Worm (Caenorhabditis elegans) whole organism, mixed stage, embryonic: ENCODE measurements around the gene C14C10.1.

Source experiments
- M03D4.4 ChIP-seq: sonication (generic microtip); optimal IDR thresholded peaks from 2 replicates; lab custom pipeline; 2017; ENCODE audit warnings: mild to moderate bottlenecking, missing genetic modification characterization, missing compliant biosample characterization
- ceh-83 ChIP-seq: fragments of 200-800 bp; sonication (Bioruptor generic); optimal IDR thresholded peaks from 2 replicates; lab custom pipeline; 2018; ENCODE audit warnings: mild to moderate bottlenecking, missing genetic modification characterization, missing compliant biosample characterization
- lin-13 ChIP-seq: fragments of 150-350 bp; optimal IDR thresholded peaks from 2 replicates; lab custom pipeline; 2014; ENCODE audit warnings: missing biosample characterization, missing genetic modification characterization
- lsy-2 ChIP-seq: fragments of 150-350 bp; optimal IDR thresholded peaks from 2 replicates; lab custom pipeline; 2014; ENCODE audit warnings: missing biosample characterization, missing genetic modification characterization
- nhr-12 ChIP-seq: fragments of 150-350 bp; optimal IDR thresholded peaks from 2 replicates; lab custom pipeline; 2014; ENCODE audit warnings: missing biosample characterization, missing genetic modification characterization
- nhr-237 ChIP-seq: fragments of 150-350 bp; optimal IDR thresholded peaks from 2 replicates; lab custom pipeline; 2014; ENCODE audit warnings: missing biosample characterization, missing genetic modification characterization
- nhr-28 ChIP-seq: fragments of 150-350 bp; optimal IDR thresholded peaks from 2 replicates; lab custom pipeline; 2014; ENCODE audit warnings: missing biosample characterization, missing genetic modification characterization
- pha-4 ChIP-seq: fragments of 150-350 bp; optimal IDR thresholded peaks from 2 replicates; lab custom pipeline; 2018; ENCODE audit warnings: missing biosample characterization, missing genetic modification reagents, missing genetic modification characterization
- snpc-4 ChIP-seq: fragments of 150-350 bp; optimal IDR thresholded peaks from 2 replicates; lab custom pipeline; 2014; ENCODE audit warnings: missing biosample characterization, missing genetic modification characterization
- tbx-8 ChIP-seq: fragments of 200-800 bp; sonication (Bioruptor generic); optimal IDR thresholded peaks from 2 replicates; lab custom pipeline; 2018; ENCODE audit warnings: mild to moderate bottlenecking, missing genetic modification characterization, moderate library complexity, missing compliant biosample characterization
- unc-62 ChIP-seq: fragments of 150-350 bp; optimal IDR thresholded peaks from 2 replicates; lab custom pipeline; 2014; ENCODE audit warnings: missing biosample characterization, missing genetic modification reagents, missing genetic modification characterization

ce11 chrV:12612118-12612517, 24.0 kb downstream of the C14C10.1 start, which contains the start of gene cyc-2.2:
- TF ChIP-seq lsy-2 (tag; lab: Kevin White, UChicago) = no peak
- TF ChIP-seq nhr-28 (tag; lab: Kevin White, UChicago) = no peak
- no peak for TF ChIP-seq tbx-8
- no peak for TF ChIP-seq ceh-83 (GFP tag; lab: Kevin White, UChicago)
- no peak for TF ChIP-seq lin-13 (tag; lab: Kevin White, UChicago)
- TF ChIP-seq nhr-237 (tag; lab: Kevin White, UChicago) = no peak
- TF ChIP-seq unc-62 (GFP tag; lab: Kevin White, UChicago) = no peak
- no peak for TF ChIP-seq M03D4.4 (tag; lab: Kevin White, UChicago)
- no peak for TF ChIP-seq pha-4 (tag; lab: Kevin White, UChicago)
- no peak for TF ChIP-seq snpc-4 (tag; lab: Kevin White, UChicago)
- TF ChIP-seq nhr-12 (tag; lab: Kevin White, UChicago) = no peak
